Worm (Caenorhabditis elegans) whole organism, L4 larva: ENCODE data around the gene F55B11.2.

Experiments
- ZK546.5 ChIP-seq, 2 experiments: sonication (generic microtip); optimal IDR thresholded peaks; 2 replicates each; lab custom pipeline; 2017; ENCODE audit warnings: missing biosample characterization in 2 of 2, missing genetic modification characterization in 2 of 2
- aly-2 ChIP-seq: sonication (generic microtip); optimal IDR thresholded peaks from 2 replicates; lab custom pipeline; 2018; ENCODE audit warnings: missing biosample characterization, missing genetic modification characterization
- ctbp-1 ChIP-seq: fragments of 200-800 bp; sonication (Bioruptor generic); IDR thresholded peaks from 2 replicates; pipeline ENCODE4 v1.3.6; 2022; ENCODE audit warnings: missing genetic modification reagents, missing genetic modification characterization, missing compliant biosample characterization
- daf-12 ChIP-seq: fragments of 150-350 bp; optimal IDR thresholded peaks from 2 replicates; lab custom pipeline; 2014; ENCODE audit warnings: missing biosample characterization, missing genetic modification reagents, missing genetic modification characterization
- duxl-1 ChIP-seq: sonication (generic microtip); optimal IDR thresholded peaks from 2 replicates; lab custom pipeline; 2016; ENCODE audit warnings: mild to moderate bottlenecking, missing genetic modification characterization, moderate library complexity, missing compliant biosample characterization; ENCODE audit not compliant: poor library complexity
- egl-27 ChIP-seq: sonication (generic microtip); optimal IDR thresholded peaks from 3 replicates; lab custom pipeline; 2017; ENCODE audit warnings: missing biosample characterization, missing genetic modification reagents, missing genetic modification characterization
- lir-3 ChIP-seq: sonication (generic microtip); optimal IDR thresholded peaks from 2 replicates; lab custom pipeline; 2016; ENCODE audit warnings: mild to moderate bottlenecking, missing genetic modification characterization, missing compliant biosample characterization
- nhr-76 ChIP-seq: fragments of 150-350 bp; optimal IDR thresholded peaks from 2 replicates; lab custom pipeline; 2014; ENCODE audit warnings: missing biosample characterization, missing genetic modification characterization
- pha-4 ChIP-seq, 2 experiments: fragments of 150-350 bp in 1 of 2; fragments of 200-800 bp in 1 of 2; sonication (Bioruptor generic) in 1 of 2; IDR thresholded peaks in 1 of 2; optimal IDR thresholded peaks in 1 of 2; 2 replicates each; pipeline versions ENCODE4 v1.3.6 to Lab custom; 2014 to 2022; ENCODE audit warnings: missing genetic modification characterization in 2 of 2, missing genetic modification reagents in 2 of 2, missing biosample characterization in 1 of 2, missing compliant biosample characterization in 1 of 2
- pqm-1 ChIP-seq: sonication (generic microtip); optimal IDR thresholded peaks from 2 replicates; lab custom pipeline; 2017; ENCODE audit warnings: missing biosample characterization, missing genetic modification characterization
- unc-39 ChIP-seq: sonication (generic microtip); optimal IDR thresholded peaks from 2 replicates; lab custom pipeline; 2017; ENCODE audit warnings: missing biosample characterization, missing genetic modification characterization
- ztf-11 ChIP-seq: fragments of 150-350 bp; optimal IDR thresholded peaks from 2 replicates; lab custom pipeline; 2014; ENCODE audit warnings: missing biosample characterization, missing genetic modification characterization

- TF ChIP-seq pha-4 (GFP tag; IDR thresholded peaks at IDR 0.05; lab: Robert Waterston, UW) (no peak), pha-4 (tag; optimal IDR thresholded peaks at IDR 0.05; lab: Kevin White, UChicago) (no peak), daf-12 (tag; lab: Kevin White, UChicago) (no peak), lir-3 (no peak), ztf-11 (tag; lab: Kevin White, UChicago) (no peak), pqm-1 (tag; lab: Kevin White, UChicago) (no peak), egl-27 (tag; lab: Kevin White, UChicago) (no peak), aly-2 (tag; lab: Kevin White, UChicago) (no peak), unc-39 (tag; lab: Kevin White, UChicago) (no peak), duxl-1 (tag; lab: Kevin White, UChicago) (no peak), ctbp-1 (GFP tag; lab: Robert Waterston, UW) (no peak), nhr-76 (tag; lab: Kevin White, UChicago) (no peak), ZK546.5 (tag; optimal IDR thresholded peaks at IDR 0.05; lab: Kevin White, UChicago) (no peak)
Observed at ce11 chrIV:14417128-14417527, 6.0 kb downstream of the F55B11.2 start, which contains the start of gene F55B11.6.
